Fruit fly (Drosophila melanogaster) whole organism, embryonic: ENCODE measurements around the gene Ilk.
A peak's percentile ranks its signal among the peaks of the same experiment; 100 is the strongest.

Source experiments
- CG10543 ChIP-seq: fragments of 200-800 bp; sonication (Bioruptor generic); optimal IDR thresholded peaks from 3 replicates; lab custom pipeline; 2017; ENCODE audit warnings: missing biosample characterization, mild to moderate bottlenecking, missing genetic modification characterization, moderate library complexity
- CG11398 ChIP-seq: fragments of 200-800 bp; sonication (Bioruptor generic); optimal IDR thresholded peaks from 2 replicates; lab custom pipeline; 2016; ENCODE audit warnings: missing biosample characterization, missing genetic modification characterization
- CG11504 ChIP-seq: fragments of 200-800 bp; sonication (Bioruptor generic); optimal IDR thresholded peaks from 3 replicates; lab custom pipeline; 2019; ENCODE audit warnings: missing biosample characterization, mild to moderate bottlenecking, missing genetic modification characterization, moderate library complexity
- CG12071 ChIP-seq: fragments of 200-800 bp; sonication (Bioruptor generic); optimal IDR thresholded peaks from 3 replicates; lab custom pipeline; 2018; ENCODE audit warnings: missing biosample characterization, mild to moderate bottlenecking, missing genetic modification characterization
- CG12219 ChIP-seq: fragments of 200-800 bp; sonication (Bioruptor generic); optimal IDR thresholded peaks from 3 replicates; lab custom pipeline; 2018; ENCODE audit warnings: missing biosample characterization, mild to moderate bottlenecking, missing genetic modification characterization
- CG13894 ChIP-seq: fragments of 200-800 bp; sonication (Bioruptor generic); optimal IDR thresholded peaks from 3 replicates; lab custom pipeline; 2018; ENCODE audit warnings: missing biosample characterization, mild to moderate bottlenecking, missing genetic modification characterization, moderate library complexity
- CG1602 ChIP-seq: fragments of 200-800 bp; sonication (Bioruptor generic); optimal IDR thresholded peaks from 3 replicates; lab custom pipeline; 2016; ENCODE audit warnings: missing biosample characterization, missing genetic modification characterization
- CG1647 ChIP-seq: fragments of 200-800 bp; sonication (Bioruptor generic); optimal IDR thresholded peaks from 3 replicates; lab custom pipeline; 2016; ENCODE audit warnings: missing biosample characterization, missing genetic modification characterization
- CG17385 ChIP-seq: fragments of 200-800 bp; sonication (Bioruptor generic); optimal IDR thresholded peaks from 3 replicates; lab custom pipeline; 2018; ENCODE audit warnings: missing biosample characterization, mild to moderate bottlenecking, missing genetic modification characterization
- CG17568 ChIP-seq: fragments of 200-800 bp; sonication (Bioruptor generic); optimal IDR thresholded peaks from 2 replicates; lab custom pipeline; 2018; ENCODE audit warnings: missing biosample characterization, mild to moderate bottlenecking, missing genetic modification characterization, moderate library complexity
- CG30020 ChIP-seq: fragments of 200-800 bp; optimal IDR thresholded peaks from 2 replicates; lab custom pipeline; 2019; ENCODE audit warnings: missing biosample characterization, mild to moderate bottlenecking, missing genetic modification characterization, moderate library complexity
- CG31388 ChIP-seq: fragments of 200-800 bp; sonication (Bioruptor generic); optimal IDR thresholded peaks from 2 replicates; lab custom pipeline; 2016; ENCODE audit warnings: missing biosample characterization, missing genetic modification characterization
- CG3407 ChIP-seq: fragments of 200-800 bp; sonication (Bioruptor generic); optimal IDR thresholded peaks from 2 replicates; lab custom pipeline; 2018; ENCODE audit warnings: missing biosample characterization, mild to moderate bottlenecking, missing genetic modification characterization
- CG4854 ChIP-seq: fragments of 200-800 bp; sonication (Bioruptor generic); optimal IDR thresholded peaks from 2 replicates; lab custom pipeline; 2016; ENCODE audit warnings: missing biosample characterization, missing genetic modification characterization, inconsistent platforms
- CG6254 ChIP-seq: fragments of 200-800 bp; sonication (Bioruptor generic); optimal IDR thresholded peaks from 3 replicates; lab custom pipeline; 2017; ENCODE audit warnings: mild to moderate bottlenecking, missing biosample characterization, missing genetic modification reagents, missing genetic modification characterization
- CG7357 ChIP-seq: fragments of 200-800 bp; sonication (Bioruptor generic); IDR thresholded peaks from 3 replicates; pipeline ENCODE4 v1.3.6; 2022; ENCODE audit warnings: missing biosample characterization, missing genetic modification characterization
- Camta ChIP-seq: fragments of 200-800 bp; sonication (Bioruptor generic); optimal IDR thresholded peaks from 2 replicates; lab custom pipeline; 2016; ENCODE audit warnings: missing biosample characterization, missing genetic modification characterization
- CrebB ChIP-seq: fragments of 200-800 bp; sonication (Bioruptor generic); optimal IDR thresholded peaks from 3 replicates; lab custom pipeline; 2018; ENCODE audit warnings: missing biosample characterization, mild to moderate bottlenecking, missing genetic modification characterization
- Dad ChIP-seq: fragments of 200-800 bp; sonication (Bioruptor generic); optimal IDR thresholded peaks from 3 replicates; lab custom pipeline; 2016; ENCODE audit warnings: missing biosample characterization, missing genetic modification characterization
- Elba2 ChIP-seq: fragments of 200-800 bp; sonication (Bioruptor generic); optimal IDR thresholded peaks from 3 replicates; lab custom pipeline; 2016; ENCODE audit warnings: missing biosample characterization, missing genetic modification characterization
- Hr51 ChIP-seq, 2 experiments: fragments of 200-800 bp; sonication (Bioruptor generic); optimal IDR thresholded peaks; 2 replicates in 1 of 2; 3 replicates in 1 of 2; lab custom pipeline; 2016 to 2018; ENCODE audit warnings: missing biosample characterization in 2 of 2, missing genetic modification characterization in 2 of 2, mild to moderate bottlenecking in 1 of 2, moderate library complexity in 1 of 2
- Med ChIP-seq: fragments of 200-800 bp; sonication (Bioruptor generic); peaks from one replicate; lab custom pipeline; 2016; ENCODE audit warnings: missing biosample characterization, missing genetic modification characterization, mild to moderate bottlenecking, inconsistent platforms, moderate library complexity
- Meics ChIP-seq: fragments of 200-800 bp; sonication (Bioruptor generic); optimal IDR thresholded peaks from 2 replicates; lab custom pipeline; 2017; ENCODE audit warnings: missing biosample characterization, mild to moderate bottlenecking, missing genetic modification characterization
- Mrtf ChIP-seq: fragments of 200-800 bp; sonication (Bioruptor generic); IDR thresholded peaks from 3 replicates; pipeline ENCODE4 v1.3.6; 2022; ENCODE audit warnings: missing biosample characterization, missing genetic modification characterization
- Oaz ChIP-seq: fragments of 200-800 bp; sonication (Bioruptor generic); IDR thresholded peaks from 2 replicates; pipeline ENCODE4 v1.3.6; 2022; ENCODE audit warnings: missing biosample characterization, missing genetic modification characterization
- Rfx ChIP-seq: fragments of 200-800 bp; sonication (Bioruptor generic); IDR thresholded peaks from 2 replicates; pipeline ENCODE4 v1.3.6; 2022; ENCODE audit warnings: missing biosample characterization, missing genetic modification characterization
- Sox100B ChIP-seq: fragments of 200-800 bp; sonication (Bioruptor generic); optimal IDR thresholded peaks from 3 replicates; lab custom pipeline; 2018; ENCODE audit warnings: missing biosample characterization, mild to moderate bottlenecking, missing genetic modification characterization
- Sox102F ChIP-seq: fragments of 200-800 bp; sonication (Bioruptor generic); optimal IDR thresholded peaks from 2 replicates; lab custom pipeline; 2018; ENCODE audit warnings: missing biosample characterization, mild to moderate bottlenecking, missing genetic modification characterization, moderate library complexity
- Trl ChIP-seq, 3 experiments: fragments of >200 bp in 2 of 3; fragments of 200-800 bp in 1 of 3; sonication (Bioruptor generic) in 1 of 3; optimal IDR thresholded peaks; 2 replicates in 1 of 3; 3 replicates in 2 of 3; lab custom pipeline; 2016 to 2017; ENCODE audit warnings: missing biosample characterization in 1 of 3, missing genetic modification characterization in 1 of 3
- Usf ChIP-seq: fragments of 200-800 bp; sonication (Bioruptor generic); optimal IDR thresholded peaks from 2 replicates; lab custom pipeline; 2017; ENCODE audit warnings: missing genotype, missing biosample characterization, missing genetic modification characterization
- abd-A ChIP-seq: fragments of 200-800 bp; sonication (Bioruptor generic); optimal IDR thresholded peaks from 3 replicates; lab custom pipeline; 2019; ENCODE audit warnings: missing biosample characterization, mild to moderate bottlenecking, missing genetic modification characterization, moderate library complexity
- ara ChIP-seq: fragments of 200-800 bp; sonication (Bioruptor generic); IDR thresholded peaks from 2 replicates; pipeline ENCODE4 v1.3.6; 2022; ENCODE audit warnings: missing biosample characterization, missing genetic modification characterization
- ato ChIP-seq: fragments of 200-800 bp; sonication (Bioruptor generic); IDR thresholded peaks from 2 replicates; pipeline ENCODE4 v1.3.6; 2022; ENCODE audit warnings: missing biosample characterization, missing genetic modification characterization; ENCODE audit not compliant: partially characterized antibody
- bowl ChIP-seq: fragments of 200-800 bp; sonication (Bioruptor generic); IDR thresholded peaks from 2 replicates; pipeline ENCODE4 v1.3.6; 2022; ENCODE audit warnings: missing biosample characterization, missing genetic modification characterization
- cg ChIP-seq: fragments of 200-800 bp; sonication (Bioruptor generic); optimal IDR thresholded peaks from 3 replicates; lab custom pipeline; 2019; ENCODE audit warnings: missing biosample characterization, mild to moderate bottlenecking, missing genetic modification characterization, moderate library complexity
- chinmo ChIP-seq: fragments of 200-800 bp; sonication (Bioruptor generic); IDR thresholded peaks from 4 replicates; pipeline ENCODE4 v1.3.6; 2022; ENCODE audit warnings: missing biosample characterization, missing genetic modification characterization; ENCODE audit not compliant: partially characterized antibody
- ci ChIP-seq: fragments of 200-800 bp; sonication (Bioruptor generic); IDR thresholded peaks from 3 replicates; pipeline ENCODE4 v1.3.6; 2022; ENCODE audit warnings: missing biosample characterization, missing genetic modification characterization
- croc ChIP-seq: fragments of 200-800 bp; sonication (Bioruptor generic); conservative IDR thresholded peaks from 3 replicates; pipeline ENCODE4 v1.3.6; 2022; ENCODE audit warnings: missing biosample characterization, missing genetic modification characterization
- ewg ChIP-seq: fragments of 200-800 bp; sonication (Bioruptor generic); optimal IDR thresholded peaks from 3 replicates; lab custom pipeline; 2017; ENCODE audit warnings: mild to moderate bottlenecking, missing biosample characterization, missing genetic modification reagents, missing genetic modification characterization
- gfzf ChIP-seq: fragments of 200-800 bp; sonication (Bioruptor generic); optimal IDR thresholded peaks from 2 replicates; lab custom pipeline; 2016; ENCODE audit warnings: missing biosample characterization, mild to moderate bottlenecking, missing genetic modification characterization, moderate library complexity
- inv ChIP-seq: fragments of 200-800 bp; sonication (Bioruptor generic); IDR thresholded peaks from 2 replicates; pipeline ENCODE4 v1.3.6; 2022; ENCODE audit warnings: missing biosample characterization, missing genetic modification characterization; ENCODE audit not compliant: partially characterized antibody
- lbe ChIP-seq: fragments of 200-800 bp; sonication (Bioruptor generic); optimal IDR thresholded peaks from 2 replicates; lab custom pipeline; 2016; ENCODE audit warnings: missing biosample characterization, mild to moderate bottlenecking, missing genetic modification characterization
- lov ChIP-seq, 2 experiments: fragments of 200-800 bp in 1 of 2; fragments of >200 bp in 1 of 2; sonication (Bioruptor generic) in 1 of 2; IDR thresholded peaks in 1 of 2; optimal IDR thresholded peaks in 1 of 2; 2 replicates in 1 of 2; 3 replicates in 1 of 2; pipeline versions ENCODE4 v1.3.6 to Lab custom; 2017 to 2022; ENCODE audit warnings: missing biosample characterization in 1 of 2, missing genetic modification characterization in 1 of 2
- org-1 ChIP-seq: fragments of 200-800 bp; sonication (Bioruptor generic); optimal IDR thresholded peaks from 2 replicates; lab custom pipeline; 2017; ENCODE audit warnings: missing biosample characterization, missing genetic modification characterization
- p53 ChIP-seq: fragments of 200-800 bp; sonication (Bioruptor generic); optimal IDR thresholded peaks from 2 replicates; lab custom pipeline; 2016; ENCODE audit warnings: missing biosample characterization, missing genetic modification characterization
- sc ChIP-seq, 3 experiments: fragments of >200 bp in 2 of 3; fragments of 200-800 bp in 1 of 3; sonication (Bioruptor generic) in 1 of 3; optimal IDR thresholded peaks; 2 replicates in 2 of 3; 3 replicates in 1 of 3; lab custom pipeline; 2017; ENCODE audit warnings: mild to moderate bottlenecking in 1 of 3, missing biosample characterization in 1 of 3, missing genetic modification characterization in 1 of 3, missing genetic modification reagents in 1 of 3
- unpg ChIP-seq: fragments of 200-800 bp; sonication (Bioruptor generic); optimal IDR thresholded peaks from 3 replicates; lab custom pipeline; 2018; ENCODE audit warnings: missing biosample characterization, mild to moderate bottlenecking, missing genetic modification characterization, moderate library complexity
- vnd ChIP-seq: fragments of 200-800 bp; sonication (Bioruptor generic); IDR thresholded peaks from 3 replicates; pipeline ENCODE4 v1.3.6; 2022; ENCODE audit warnings: missing biosample characterization, missing genetic modification characterization; ENCODE audit not compliant: partially characterized antibody
- wor ChIP-seq: fragments of 200-800 bp; sonication (Bioruptor generic); IDR thresholded peaks from 2 replicates; pipeline ENCODE4 v1.3.6; 2022; ENCODE audit warnings: missing biosample characterization, missing genetic modification characterization
- zf30C ChIP-seq: fragments of 200-800 bp; sonication (Bioruptor generic); optimal IDR thresholded peaks from 3 replicates; lab custom pipeline; 2018; ENCODE audit warnings: missing biosample characterization, mild to moderate bottlenecking, missing genetic modification characterization

The Ilk gene

DNA sequence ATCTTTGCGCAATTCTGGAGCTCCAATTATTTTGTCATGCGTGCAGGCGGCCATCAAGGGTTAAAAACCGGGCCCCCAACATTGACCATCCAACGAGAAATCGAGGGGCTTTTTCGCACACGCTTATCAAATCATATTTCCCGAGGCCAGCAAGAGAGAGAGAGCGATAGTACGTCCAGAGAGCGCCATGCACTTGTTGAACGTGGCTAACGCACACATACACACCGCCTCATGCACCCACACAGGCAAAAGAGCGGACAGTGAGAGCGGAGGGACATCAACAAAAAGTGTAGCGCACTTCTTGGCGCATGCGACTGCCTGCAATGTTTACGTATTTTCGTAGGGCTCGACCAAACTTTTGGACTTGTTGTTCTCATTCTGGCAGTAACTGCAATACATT, 30.2 kb upstream of the Ilk start (continued):
- peak; percentile 26 for TF ChIP-seq Med (GFP tag; lab: Kevin White, UChicago)
- TF ChIP-seq CG11398 (GFP tag; lab: Kevin White, UChicago), result no peak
- no peak for TF ChIP-seq CG12219 (GFP tag; lab: Kevin White, UChicago)
- TF ChIP-seq ara (GFP tag; lab: Robert Waterston, UW), result no peak
- TF ChIP-seq sc (optimal IDR thresholded peaks at IDR 0.05; lab: Kevin White, UChicago), result no peak
- TF ChIP-seq sc (GFP tag; optimal IDR thresholded peaks at IDR 0.05; lab: Kevin White, UChicago), result no peak
- TF ChIP-seq CG11504 (tag; lab: Kevin White, UChicago), result no peak
- TF ChIP-seq Sox100B, result no peak
- TF ChIP-seq CG4854, result no peak
- TF ChIP-seq vnd (GFP tag; lab: Robert Waterston, UW), result no peak
- no peak for TF ChIP-seq ato (GFP tag; lab: Robert Waterston, UW)
- no peak for TF ChIP-seq croc (GFP tag; lab: Robert Waterston, UW)
- no peak for TF ChIP-seq wor (GFP tag; lab: Robert Waterston, UW)
- no peak for TF ChIP-seq lbe (GFP tag; lab: Kevin White, UChicago)
- no peak for TF ChIP-seq inv (GFP tag; lab: Robert Waterston, UW)
- no peak for TF ChIP-seq Oaz (GFP tag; lab: Robert Waterston, UW)
- no peak for TF ChIP-seq CG30020 (tag; lab: Kevin White, UChicago)
- TF ChIP-seq abd-A (tag; lab: Kevin White, UChicago), result no peak
- TF ChIP-seq CG31388 (GFP tag; lab: Kevin White, UChicago), result no peak
- no peak for TF ChIP-seq org-1 (GFP tag; lab: Kevin White, UChicago)
- TF ChIP-seq ewg (GFP tag; lab: Kevin White, UChicago), result peak; percentile 30
- no peak for TF ChIP-seq lov (optimal IDR thresholded peaks at IDR 0.05; lab: Kevin White, UChicago)
- TF ChIP-seq lov (GFP tag; IDR thresholded peaks at IDR 0.05; lab: Robert Waterston, UW), result no peak
- TF ChIP-seq CrebB, result no peak
- no peak for TF ChIP-seq Sox102F (GFP tag; lab: Kevin White, UChicago)
- TF ChIP-seq chinmo, result 0 out of 4 replicates have a peak, but pooled peaks have one; percentile 15
- no peak for TF ChIP-seq CG6254 (GFP tag; lab: Kevin White, UChicago)
- TF ChIP-seq Usf (GFP tag; lab: Kevin White, UChicago), result no peak
- TF ChIP-seq gfzf (GFP tag; lab: Kevin White, UChicago), result no peak
- no peak for TF ChIP-seq Dad (GFP tag; lab: Kevin White, UChicago)
- TF ChIP-seq CG13894, result peak; percentile 29
- TF ChIP-seq p53, result no peak
- no peak for TF ChIP-seq CG7357 (GFP tag; lab: Robert Waterston, UW)
- no peak for TF ChIP-seq CG10543 (GFP tag; lab: Kevin White, UChicago)
- no peak for TF ChIP-seq CG1602 (GFP tag; lab: Kevin White, UChicago)
- peak; percentile 23 for TF ChIP-seq cg (GFP tag; lab: Kevin White, UChicago)
- TF ChIP-seq unpg (GFP tag; lab: Kevin White, UChicago), result no peak
- no peak for TF ChIP-seq Mrtf (GFP tag; lab: Robert Waterston, UW)
- TF ChIP-seq bowl, result no peak
- no peak for TF ChIP-seq CG12071
- TF ChIP-seq CG17568 (GFP tag; lab: Kevin White, UChicago), result no peak

DNA sequence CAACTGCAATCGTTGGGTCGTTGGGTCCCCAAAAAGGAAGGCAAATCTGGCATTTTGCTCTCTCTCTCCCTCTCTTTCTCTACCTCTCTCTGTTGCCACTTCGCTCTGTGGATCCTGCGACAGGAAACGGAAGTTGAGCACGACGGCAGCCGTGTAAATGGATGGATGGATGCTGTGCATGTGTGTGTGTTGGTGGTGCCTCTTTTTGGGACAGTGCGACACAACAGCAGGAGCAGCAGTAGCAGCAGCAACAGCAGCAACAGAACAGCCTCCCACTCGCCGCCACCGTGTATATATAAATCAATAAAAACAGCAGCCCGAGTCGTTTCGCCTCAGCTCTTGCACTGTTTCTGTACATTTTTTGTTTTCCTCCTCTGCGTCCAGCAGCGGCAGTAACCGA, 24.7 kb upstream of the Ilk start:
- peak; percentile 31; the same call in 1 of the 2 replicates for TF ChIP-seq Rfx
- TF ChIP-seq ci, result 0 out of 3 replicates have a peak, but pooled peaks have one; percentile 10
- no peak for TF ChIP-seq CG1647 (GFP tag; lab: Kevin White, UChicago)
- TF ChIP-seq zf30C, result no peak
- peak; percentile 38 for TF ChIP-seq CG17385 (GFP tag; lab: Kevin White, UChicago)
- no peak for TF ChIP-seq Hr51 (GFP tag; optimal IDR thresholded peaks at IDR 0.05; lab: Kevin White, UChicago)
- no peak for TF ChIP-seq Camta (GFP tag; lab: Kevin White, UChicago)
- TF ChIP-seq Meics, result peak; percentile 34
- TF ChIP-seq CG3407 (GFP tag; lab: Kevin White, UChicago), result no peak
- TF ChIP-seq Med (GFP tag; lab: Kevin White, UChicago), result peak; percentile 80
- no peak for TF ChIP-seq Elba2 (GFP tag; lab: Kevin White, UChicago)
- TF ChIP-seq Trl (optimal IDR thresholded peaks at IDR 0.05; lab: Kevin White, UChicago), result peak; percentile 24 to 25
- TF ChIP-seq Trl (GFP tag; optimal IDR thresholded peaks at IDR 0.05; lab: Kevin White, UChicago), result no peak
